Worm (Caenorhabditis elegans) whole organism, midembryonic: ENCODE measurements around the gene ubc-26.

ENCODE experiments used
- flt-1 ChIP-seq: fragments of 200-800 bp; sonication (Bioruptor generic); IDR thresholded peaks from 2 replicates; pipeline ENCODE4 v1.3.6; 2022; ENCODE audit warnings: missing genetic modification characterization, missing compliant biosample characterization
- ztf-29 ChIP-seq: fragments of 200-800 bp; sonication (Bioruptor generic); IDR thresholded peaks from 2 replicates; pipeline ENCODE4 v1.3.6; 2022; ENCODE audit warnings: missing genetic modification reagents, missing genetic modification characterization, missing compliant biosample characterization

- TF ChIP-seq ztf-29 (GFP tag; lab: Robert Waterston, UW) (no peak), flt-1 (GFP tag; lab: Robert Waterston, UW) (no peak)
Observed at ce11 chrII:2846552-2846951, 53.6 kb downstream of the ubc-26 start.
